Worm (Caenorhabditis elegans) whole organism, L4 larva: Measurements from ENCODE around the gene nuc-1.

ENCODE experiments used
- T20F7.1 ChIP-seq: fragments of 200-800 bp; sonication (Bioruptor generic); optimal IDR thresholded peaks from 2 replicates; lab custom pipeline; 2018; ENCODE audit warnings: mild to moderate bottlenecking, missing genetic modification characterization, missing compliant biosample characterization
- Y48G9A.11 ChIP-seq: fragments of 200-800 bp; sonication (Bioruptor generic); IDR thresholded peaks from 2 replicates; pipeline ENCODE4 v1.3.6; 2022; ENCODE audit warnings: missing genetic modification reagents, missing genetic modification characterization, missing compliant biosample characterization
- aly-2 ChIP-seq: sonication (generic microtip); optimal IDR thresholded peaks from 2 replicates; lab custom pipeline; 2018; ENCODE audit warnings: missing biosample characterization, missing genetic modification characterization
- ceh-28 ChIP-seq: fragments of 150-350 bp; optimal IDR thresholded peaks from 2 replicates; lab custom pipeline; 2014; ENCODE audit warnings: missing biosample characterization, missing genetic modification reagents, missing genetic modification characterization
- ceh-44 ChIP-seq: fragments of 200-800 bp; sonication (Bioruptor generic); IDR thresholded peaks from 2 replicates; pipeline ENCODE4 v1.3.6; 2022; ENCODE audit warnings: missing genetic modification reagents, missing genetic modification characterization, missing compliant biosample characterization
- egl-27 ChIP-seq: sonication (generic microtip); optimal IDR thresholded peaks from 3 replicates; lab custom pipeline; 2017; ENCODE audit warnings: missing biosample characterization, missing genetic modification reagents, missing genetic modification characterization
- lin-39 ChIP-seq: fragments of 150-350 bp; optimal IDR thresholded peaks from 2 replicates; lab custom pipeline; 2014; ENCODE audit warnings: missing biosample characterization, missing genetic modification reagents, missing genetic modification characterization
- lir-3 ChIP-seq: sonication (generic microtip); optimal IDR thresholded peaks from 2 replicates; lab custom pipeline; 2016; ENCODE audit warnings: mild to moderate bottlenecking, missing genetic modification characterization, missing compliant biosample characterization
- nhr-28 ChIP-seq: fragments of 150-350 bp; optimal IDR thresholded peaks from 2 replicates; lab custom pipeline; 2014; ENCODE audit warnings: missing biosample characterization, missing genetic modification characterization
- nhr-41 ChIP-seq: fragments of 200-800 bp; sonication (Bioruptor generic); IDR thresholded peaks from 2 replicates; pipeline ENCODE4 v1.3.6; 2022; ENCODE audit warnings: missing genetic modification reagents, missing genetic modification characterization, missing compliant biosample characterization
- nhr-48 ChIP-seq: sonication (generic microtip); optimal IDR thresholded peaks from 2 replicates; lab custom pipeline; 2016; ENCODE audit warnings: mild to moderate bottlenecking, missing genetic modification characterization, missing compliant biosample characterization
- rbr-2 ChIP-seq: sonication (generic microtip); optimal IDR thresholded peaks from 2 replicates; lab custom pipeline; 2016; ENCODE audit warnings: missing genotype, missing genetic modification characterization, missing compliant biosample characterization
- unc-39 ChIP-seq: sonication (generic microtip); optimal IDR thresholded peaks from 2 replicates; lab custom pipeline; 2017; ENCODE audit warnings: missing biosample characterization, missing genetic modification characterization
- zfp-2 ChIP-seq: sonication (generic microtip); optimal IDR thresholded peaks from 2 replicates; lab custom pipeline; 2016; ENCODE audit warnings: mild to moderate bottlenecking, missing genetic modification characterization, missing compliant biosample characterization

DNA sequence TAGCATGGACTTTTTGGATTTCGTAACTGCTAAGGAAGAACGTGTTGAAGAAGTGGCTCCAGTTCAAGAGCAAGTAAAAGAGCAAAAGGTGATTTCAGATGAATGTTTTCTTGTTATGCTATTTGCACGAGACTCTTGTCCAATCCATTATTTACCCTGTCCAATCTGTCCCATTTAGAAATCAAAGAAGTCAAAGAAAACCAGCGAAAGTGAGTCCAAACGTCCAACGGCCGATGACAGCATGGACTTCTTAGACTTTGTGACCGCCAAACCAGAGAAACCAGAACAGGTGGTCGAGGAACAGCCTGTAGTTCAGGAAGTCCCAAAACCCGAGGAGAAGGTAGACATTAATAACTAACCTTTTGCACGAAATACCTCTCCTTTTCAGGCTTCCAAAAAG is 15.5 kb downstream of the nuc-1 start:
- TF ChIP-seq nhr-41 (GFP tag; lab: Robert Waterston, UW) (no peak), Y48G9A.11 (GFP tag; lab: Robert Waterston, UW) (no peak), ceh-44 (GFP tag; lab: Robert Waterston, UW) (no peak), unc-39 (tag; lab: Kevin White, UChicago) (no peak), rbr-2 (tag; lab: Kevin White, UChicago) (no peak), nhr-28 (no peak), ceh-28 (tag; lab: Kevin White, UChicago) (no peak), T20F7.1 (GFP tag; lab: Kevin White, UChicago) (no peak), lin-39 (tag; lab: Kevin White, UChicago) (no peak), nhr-48 (tag; lab: Kevin White, UChicago) (no peak), aly-2 (tag; lab: Kevin White, UChicago) (no peak), egl-27 (no peak), lir-3 (tag; lab: Kevin White, UChicago) (no peak), zfp-2 (tag; lab: Kevin White, UChicago) (no peak)
